Worm (Caenorhabditis elegans) whole organism, late embryonic: ENCODE data around the gene casy-1.

ENCODE experiments used
- C08G9.2 ChIP-seq: sonication (generic microtip); optimal IDR thresholded peaks from 2 replicates; lab custom pipeline; 2016; ENCODE audit warnings: mild to moderate bottlenecking, missing genetic modification characterization, moderate library complexity, missing compliant biosample characterization
- C38D4.7 ChIP-seq: fragments of 200-800 bp; sonication (Bioruptor generic); optimal IDR thresholded peaks from 2 replicates; lab custom pipeline; 2018; ENCODE audit warnings: mild to moderate bottlenecking, missing genetic modification characterization, moderate library complexity, missing compliant biosample characterization
- K02D7.2 ChIP-seq: sonication (generic microtip); optimal IDR thresholded peaks from 2 replicates; lab custom pipeline; 2017; ENCODE audit warnings: mild to moderate bottlenecking, missing genetic modification characterization, missing compliant biosample characterization
- T23F11.4 ChIP-seq: fragments of 200-800 bp; sonication (Bioruptor generic); optimal IDR thresholded peaks from 2 replicates; lab custom pipeline; 2018; ENCODE audit warnings: mild to moderate bottlenecking, missing genetic modification characterization, missing compliant biosample characterization
- ceh-14 ChIP-seq: sonication (generic microtip); optimal IDR thresholded peaks from 2 replicates; lab custom pipeline; 2016; ENCODE audit warnings: missing genotype, missing genetic modification characterization, missing compliant biosample characterization
- ceh-2 ChIP-seq: sonication (generic microtip); optimal IDR thresholded peaks from 2 replicates; lab custom pipeline; 2016; ENCODE audit warnings: missing genotype, missing genetic modification characterization, missing compliant biosample characterization
- ceh-22 ChIP-seq: sonication (generic microtip); optimal IDR thresholded peaks from 2 replicates; lab custom pipeline; 2017; ENCODE audit warnings: missing biosample characterization, missing genetic modification characterization
- ceh-31 ChIP-seq: sonication (generic microtip); optimal IDR thresholded peaks from 2 replicates; lab custom pipeline; 2016; ENCODE audit warnings: missing genetic modification characterization, missing compliant biosample characterization
- ceh-48 ChIP-seq: sonication (generic microtip); optimal IDR thresholded peaks from 2 replicates; lab custom pipeline; 2016; ENCODE audit warnings: missing genetic modification characterization, inconsistent platforms, missing compliant biosample characterization
- ceh-9 ChIP-seq: sonication (generic microtip); optimal IDR thresholded peaks from 2 replicates; lab custom pipeline; 2016; ENCODE audit warnings: mild to moderate bottlenecking, missing genetic modification characterization, inconsistent platforms, missing compliant biosample characterization
- dmd-4 ChIP-seq: sonication (generic microtip); optimal IDR thresholded peaks from 2 replicates; lab custom pipeline; 2016; ENCODE audit warnings: borderline replicate concordance, missing genetic modification characterization, missing compliant biosample characterization
- dve-1 ChIP-seq: sonication (generic microtip); optimal IDR thresholded peaks from 2 replicates; lab custom pipeline; 2017; ENCODE audit warnings: antibody characterized with exemption, mild to moderate bottlenecking, missing genetic modification characterization, missing compliant biosample characterization
- elt-4 ChIP-seq: sonication (generic microtip); optimal IDR thresholded peaks from 2 replicates; lab custom pipeline; 2016; ENCODE audit warnings: missing genetic modification characterization, missing compliant biosample characterization
- eyg-1 ChIP-seq: sonication (generic microtip); optimal IDR thresholded peaks from 2 replicates; lab custom pipeline; 2016; ENCODE audit warnings: missing genotype, missing genetic modification characterization, missing compliant biosample characterization
- fkh-10 ChIP-seq: fragments of 150-350 bp; optimal IDR thresholded peaks from 2 replicates; lab custom pipeline; 2014; ENCODE audit warnings: missing biosample characterization, missing genetic modification reagents, missing genetic modification characterization
- hlh-15 ChIP-seq: sonication (generic microtip); optimal IDR thresholded peaks from 2 replicates; lab custom pipeline; 2016; ENCODE audit warnings: missing genetic modification characterization, missing compliant biosample characterization
- mec-3 ChIP-seq: sonication (generic microtip); optimal IDR thresholded peaks from 2 replicates; lab custom pipeline; 2016; ENCODE audit warnings: borderline replicate concordance, missing genetic modification characterization, missing compliant biosample characterization
- nhr-11 ChIP-seq: fragments of 150-350 bp; optimal IDR thresholded peaks from 2 replicates; lab custom pipeline; 2014; ENCODE audit warnings: missing biosample characterization, missing genetic modification characterization
- nhr-232 ChIP-seq: sonication (generic microtip); optimal IDR thresholded peaks from 2 replicates; lab custom pipeline; 2016; ENCODE audit warnings: missing genetic modification characterization, missing compliant biosample characterization
- pag-3 ChIP-seq: sonication (generic microtip); optimal IDR thresholded peaks from 2 replicates; lab custom pipeline; 2016; ENCODE audit warnings: missing compliant biosample characterization, missing genetic modification characterization, borderline replicate concordance
- pat-9 ChIP-seq: fragments of 200-800 bp; sonication (Bioruptor generic); optimal IDR thresholded peaks from 2 replicates; lab custom pipeline; 2018; ENCODE audit warnings: mild to moderate bottlenecking, missing genetic modification characterization, moderate library complexity, missing compliant biosample characterization
- pax-1 ChIP-seq: fragments of 150-350 bp; optimal IDR thresholded peaks from 2 replicates; lab custom pipeline; 2014; ENCODE audit warnings: missing biosample characterization, missing genetic modification characterization
- rnt-1 ChIP-seq: sonication (generic microtip); optimal IDR thresholded peaks from 2 replicates; lab custom pipeline; 2016; ENCODE audit warnings: missing genetic modification characterization, missing compliant biosample characterization
- sox-4 ChIP-seq: sonication (generic microtip); optimal IDR thresholded peaks from 2 replicates; lab custom pipeline; 2017; ENCODE audit warnings: mild to moderate bottlenecking, missing genetic modification characterization, inconsistent platforms, missing compliant biosample characterization
- syd-9 ChIP-seq: sonication (generic microtip); optimal IDR thresholded peaks from 2 replicates; lab custom pipeline; 2016; ENCODE audit warnings: mild to moderate bottlenecking, missing genetic modification characterization, moderate library complexity, missing compliant biosample characterization
- tbx-7 ChIP-seq: sonication (generic microtip); optimal IDR thresholded peaks from 2 replicates; lab custom pipeline; 2016; ENCODE audit warnings: missing genotype, missing genetic modification characterization, missing compliant biosample characterization
- unc-42 ChIP-seq: sonication (generic microtip); optimal IDR thresholded peaks from 2 replicates; lab custom pipeline; 2016; ENCODE audit warnings: missing genotype, missing genetic modification characterization, missing compliant biosample characterization
- unc-55 ChIP-seq: sonication (generic microtip); optimal IDR thresholded peaks from 2 replicates; lab custom pipeline; 2017; ENCODE audit warnings: missing biosample characterization, missing genetic modification reagents, missing genetic modification characterization
- unc-86 ChIP-seq: sonication (generic microtip); optimal IDR thresholded peaks from 2 replicates; lab custom pipeline; 2016; ENCODE audit warnings: missing genetic modification characterization, missing compliant biosample characterization

casy-1 gene

ce11 chrII:5959575-5960119 lies 3.2 kb upstream of the casy-1 start:
- TF ChIP-seq ceh-48 (no peak), rnt-1 (tag; lab: Kevin White, UChicago) (no peak), unc-42 (tag; lab: Kevin White, UChicago) (peak; percentile 83)

ce11 chrII:5957803-5958367 lies 1.4 kb upstream of the casy-1 start:
- no peak for TF ChIP-seq pax-1 (tag; lab: Kevin White, UChicago)
- TF ChIP-seq nhr-11: no peak
- no peak for TF ChIP-seq K02D7.2 (tag; lab: Kevin White, UChicago)
- TF ChIP-seq pat-9: no peak
- no peak for TF ChIP-seq ceh-14 (tag; lab: Kevin White, UChicago)
- TF ChIP-seq nhr-232 (tag; lab: Kevin White, UChicago): no peak
- no peak for TF ChIP-seq dmd-4 (tag; lab: Kevin White, UChicago)

- TF ChIP-seq C08G9.2 (no peak), unc-86 (tag; lab: Kevin White, UChicago) (no peak), fkh-10 (GFP tag; lab: Kevin White, UChicago) (no peak), dmd-4 (tag; lab: Kevin White, UChicago) (no peak), unc-55 (peak; percentile 37), tbx-7 (tag; lab: Kevin White, UChicago) (no peak), ceh-14 (tag; lab: Kevin White, UChicago) (peak; percentile 12), ceh-22 (tag; lab: Kevin White, UChicago) (no peak), mec-3 (no peak), ceh-2 (tag; lab: Kevin White, UChicago) (no peak), T23F11.4 (GFP tag; lab: Kevin White, UChicago) (no peak), pag-3 (no peak), eyg-1 (no peak), unc-42 (tag; lab: Kevin White, UChicago) (peak; percentile 27)
These were observed 780 bp downstream of the casy-1 start for ce11 chrII:5955638-5956167.

- TF ChIP-seq hlh-15 (tag; lab: Kevin White, UChicago) (no peak), T23F11.4 (GFP tag; lab: Kevin White, UChicago) (no peak), dve-1 (tag; lab: Kevin White, UChicago) (no peak), ceh-9 (no peak), unc-55 (no peak), ceh-14 (tag; lab: Kevin White, UChicago) (no peak), syd-9 (no peak), elt-4 (no peak)
These were observed 4.3 kb downstream of the casy-1 start for ce11 chrII:5952214-5952613.

ce11 chrII:5951745-5952144 lies 4.7 kb downstream of the casy-1 start:
- no peak for TF ChIP-seq unc-42 (tag; lab: Kevin White, UChicago)
- TF ChIP-seq eyg-1: no peak
- no peak for TF ChIP-seq ceh-2 (tag; lab: Kevin White, UChicago)
- TF ChIP-seq C38D4.7 (GFP tag; lab: Kevin White, UChicago): no peak
- TF ChIP-seq, all 69 proteins: peak for 0

ce11 chrII:5950657-5951056 lies 5.8 kb downstream of the casy-1 start:
- peak; percentile 7 for TF ChIP-seq ceh-31 (tag; lab: Kevin White, UChicago)
- peak; percentile 90 for TF ChIP-seq unc-42 (tag; lab: Kevin White, UChicago)
- no peak for TF ChIP-seq sox-4 (tag; lab: Kevin White, UChicago)
